Worm (Caenorhabditis elegans) whole organism, midembryonic: ENCODE results near the gene gst-9.
A peak's percentile ranks its signal among the peaks of the same experiment; 100 is the strongest.

ENCODE experiments used
- T22C8.4 ChIP-seq: fragments of 200-800 bp; sonication (Bioruptor generic); IDR thresholded peaks from 2 replicates; pipeline ENCODE4 v1.3.6; 2022; ENCODE audit warnings: missing genetic modification characterization, missing compliant biosample characterization
- cog-1 ChIP-seq: sonication (generic microtip); optimal IDR thresholded peaks from 2 replicates; lab custom pipeline; 2016; ENCODE audit warnings: missing genetic modification characterization, missing compliant biosample characterization
- flt-1 ChIP-seq: fragments of 200-800 bp; sonication (Bioruptor generic); IDR thresholded peaks from 2 replicates; pipeline ENCODE4 v1.3.6; 2022; ENCODE audit warnings: missing genetic modification characterization, missing compliant biosample characterization
- klf-2 ChIP-seq: fragments of 200-800 bp; sonication (Bioruptor generic); conservative IDR thresholded peaks from 2 replicates; pipeline ENCODE4 v1.3.6; 2022; ENCODE audit warnings: missing genetic modification reagents, missing genetic modification characterization, missing compliant biosample characterization
- med-1 ChIP-seq: sonication (generic microtip); optimal IDR thresholded peaks from 2 replicates; lab custom pipeline; 2017; ENCODE audit warnings: missing genetic modification characterization, mild to moderate bottlenecking, missing compliant biosample characterization, antibody characterized with exemption, missing genetic modification reagents; ENCODE audit not compliant: insufficient read depth
- ref-1 ChIP-seq: fragments of 200-800 bp; sonication (Bioruptor generic); conservative IDR thresholded peaks from 2 replicates; pipeline ENCODE4 v1.3.6; 2022; ENCODE audit warnings: missing genetic modification reagents, missing genetic modification characterization, missing compliant biosample characterization
- tab-1 ChIP-seq: fragments of 200-800 bp; sonication (Bioruptor generic); IDR thresholded peaks from 2 replicates; pipeline ENCODE4 v1.3.6; 2022; ENCODE audit warnings: missing genetic modification characterization, missing compliant biosample characterization
- ztf-23 ChIP-seq: fragments of 200-800 bp; sonication (Bioruptor generic); IDR thresholded peaks from 2 replicates; pipeline ENCODE4 v1.3.6; 2022; ENCODE audit warnings: missing genetic modification reagents, missing genetic modification characterization, missing compliant biosample characterization
- ztf-29 ChIP-seq: fragments of 200-800 bp; sonication (Bioruptor generic); IDR thresholded peaks from 2 replicates; pipeline ENCODE4 v1.3.6; 2022; ENCODE audit warnings: missing genetic modification reagents, missing genetic modification characterization, missing compliant biosample characterization

Gene gst-9

ce11 chrII:4941050-4941449 is 49.7 kb downstream of the gst-9 start, which contains the start of gene cblc-1:
Gene cblc-1 (minus strand): TSS chrII:4941150.
- TF ChIP-seq tab-1 (GFP tag; lab: Robert Waterston, UW) (no peak), klf-2 (GFP tag; lab: Robert Waterston, UW) (no peak), flt-1 (GFP tag; lab: Robert Waterston, UW) (no peak), ztf-29 (GFP tag; lab: Robert Waterston, UW) (no peak), T22C8.4 (GFP tag; lab: Robert Waterston, UW) (no peak), med-1 (GFP tag; lab: Kevin White, UChicago) (no peak), ztf-23 (GFP tag; lab: Robert Waterston, UW) (no peak), ref-1 (GFP tag; lab: Robert Waterston, UW) (no peak), cog-1 (tag; lab: Kevin White, UChicago) (no peak)

DNA sequence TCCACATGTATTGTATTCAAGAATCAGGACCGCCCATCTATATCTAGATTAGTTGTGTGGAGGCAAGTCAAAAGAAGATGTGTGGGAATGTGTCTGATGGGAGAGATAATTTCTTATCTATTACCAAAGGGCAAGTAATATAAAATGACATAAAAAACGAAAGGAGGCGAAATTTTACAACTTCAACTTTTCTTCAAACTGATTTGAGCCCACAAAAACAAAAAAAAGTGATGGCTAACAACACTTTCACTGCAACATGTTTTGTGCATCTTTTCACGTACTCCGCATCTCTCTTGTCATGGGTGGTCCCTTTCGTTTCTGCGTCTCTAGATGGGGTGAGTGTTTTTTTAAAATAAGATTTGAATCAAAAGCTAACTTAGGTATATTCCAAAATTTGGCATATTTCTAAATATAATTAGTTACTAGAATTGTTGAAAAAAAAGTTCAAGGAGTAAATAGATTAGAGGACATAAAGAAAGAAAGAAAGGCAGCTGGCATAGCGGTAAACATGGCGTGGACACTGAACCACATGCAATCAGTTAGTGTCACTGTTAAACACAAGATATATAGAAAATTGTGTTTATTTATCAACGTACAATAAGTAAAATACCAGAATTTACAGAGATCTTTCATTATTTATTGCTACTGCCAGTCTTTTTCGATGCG is 50.3 kb downstream of the gst-9 start, which contains the start of gene ZK546.19:
TSS of gene ZK546.19 (plus strand) at position 186 of the 666 bp plus-strand sequence.
- no peak for TF ChIP-seq ref-1 (GFP tag; lab: Robert Waterston, UW)
- TF ChIP-seq cog-1 (tag; lab: Kevin White, UChicago): no peak
- no peak for TF ChIP-seq ztf-29 (GFP tag; lab: Robert Waterston, UW)
- TF ChIP-seq tab-1 (GFP tag; lab: Robert Waterston, UW): no peak
- no peak for TF ChIP-seq ztf-23 (GFP tag; lab: Robert Waterston, UW)
- no peak for TF ChIP-seq med-1 (GFP tag; lab: Kevin White, UChicago)
- no peak for TF ChIP-seq flt-1 (GFP tag; lab: Robert Waterston, UW)
- TF ChIP-seq klf-2 (GFP tag; lab: Robert Waterston, UW): no peak
- TF ChIP-seq T22C8.4 (GFP tag; lab: Robert Waterston, UW): no peak

DNA sequence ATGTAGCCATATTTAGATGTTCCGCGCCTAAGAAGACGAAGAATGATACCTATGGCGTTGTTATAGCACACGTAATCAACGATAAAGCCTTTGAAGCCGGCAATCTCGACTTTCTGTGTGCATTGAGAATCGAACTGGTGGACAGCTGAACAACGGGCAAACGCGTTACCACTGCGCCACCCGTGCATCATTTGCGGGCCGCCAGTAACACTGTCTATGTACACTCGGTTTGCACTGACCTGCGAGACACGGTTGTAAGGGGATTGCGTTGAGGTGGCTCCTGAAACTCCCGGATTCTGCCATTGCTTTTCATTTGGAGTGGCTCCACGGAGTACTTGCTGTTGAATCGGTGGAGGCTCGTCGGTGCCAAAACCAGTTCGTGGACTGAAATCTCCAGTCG is 51.0 kb downstream of the gst-9 start:
- TF ChIP-seq cog-1 (tag; lab: Kevin White, UChicago) (peak; percentile 71), T22C8.4 (GFP tag; lab: Robert Waterston, UW) (peak; percentile 42), ztf-23 (GFP tag; lab: Robert Waterston, UW) (peak; percentile 80), ztf-29 (GFP tag; lab: Robert Waterston, UW) (peak; percentile 90), tab-1 (GFP tag; lab: Robert Waterston, UW) (peak; percentile 88), med-1 (GFP tag; lab: Kevin White, UChicago) (peak; percentile 27), flt-1 (GFP tag; lab: Robert Waterston, UW) (peak; percentile 93), ref-1 (GFP tag; lab: Robert Waterston, UW) (peak; percentile 66), klf-2 (GFP tag; lab: Robert Waterston, UW) (peak; percentile 51; the same call in 1 of the 2 replicates)

DNA sequence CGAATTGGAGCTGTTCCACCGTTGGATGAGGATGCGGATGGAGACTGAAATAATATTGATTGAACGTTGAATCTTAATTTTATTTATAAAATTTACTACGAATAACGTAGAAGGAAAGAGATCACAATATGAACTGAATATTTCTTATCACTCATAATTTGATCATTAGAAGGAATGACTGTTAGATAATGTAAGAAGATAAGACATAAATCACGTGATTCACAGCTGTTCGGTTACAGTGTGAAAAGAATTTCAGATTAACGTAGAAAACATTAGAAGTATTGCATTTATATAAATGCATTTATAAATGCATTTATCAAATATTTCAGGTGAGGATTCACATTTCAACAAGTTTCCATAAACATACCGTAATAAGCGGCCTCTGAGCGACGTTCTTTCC is 51.4 kb downstream of the gst-9 start:
- TF ChIP-seq T22C8.4 (GFP tag; lab: Robert Waterston, UW) (no peak), flt-1 (GFP tag; lab: Robert Waterston, UW) (no peak), ztf-29 (GFP tag; lab: Robert Waterston, UW) (no peak)
